Worm (Caenorhabditis elegans): ENCODE data around the gene F10C1.9.

The F10C1.9 gene

ce11 chrII:5772547-5773142, 27.6 kb upstream of the F10C1.9 start (continued):
- TF ChIP-seq rpc-1 (optimal IDR thresholded peaks at IDR 0.05) = peak; percentile 64
- peak; percentile 81 for TF ChIP-seq rpc-1 (tag; optimal IDR thresholded peaks at IDR 0.05)
- peak; percentile 26 for TF ChIP-seq lin-40 (tag; optimal IDR thresholded peaks at IDR 0.05)
- peak; percentile 57 for TF ChIP-seq somi-1 (GFP tag; optimal IDR thresholded peaks at IDR 0.05)
- TF ChIP-seq K11D2.4 (GFP tag; IDR thresholded peaks at IDR 0.05) = 0 out of 2 replicates have a peak, but pooled peaks have one; percentile 54
- TF ChIP-seq tlf-1 (GFP tag; optimal IDR thresholded peaks at IDR 0.05) = peak; percentile 7
- peak; percentile 56; the same call in 1 of the 2 replicates for TF ChIP-seq Y53F4B.3 (GFP tag; IDR thresholded peaks at IDR 0.05)
- TF ChIP-seq nhr-90 (tag; optimal IDR thresholded peaks at IDR 0.05) = peak; percentile 58
- no peak for TF ChIP-seq lsy-27 (tag; optimal IDR thresholded peaks at IDR 0.05; ENCODE audit: borderline replicate concordance, insufficient read depth)
- TF ChIP-seq F33H1.4 (GFP tag; IDR thresholded peaks at IDR 0.05) = 0 out of 2 replicates have a peak, but pooled peaks have one; percentile 13
- TF ChIP-seq Y53G8AR.9 (GFP tag; conservative IDR thresholded peaks at IDR 0.05) = 0 out of 2 replicates have a peak, but pooled peaks have one; percentile 57
- TF ChIP-seq ztf-22 (GFP tag; optimal IDR thresholded peaks at IDR 0.05) = no peak
- TF ChIP-seq ceh-27 (GFP tag; optimal IDR thresholded peaks at IDR 0.05) = peak; percentile 75
- TF ChIP-seq D2030.7 (GFP tag; IDR thresholded peaks at IDR 0.05) = no peak
- peak; percentile 95 for TF ChIP-seq tbp1 (GFP tag; optimal IDR thresholded peaks at IDR 0.05)
- peak; percentile 24; the same call in 1 of the 2 replicates for TF ChIP-seq attf-6 (GFP tag; IDR thresholded peaks at IDR 0.05)
- 0 out of 2 replicates have a peak, but pooled peaks have one; percentile 40 for TF ChIP-seq pbrm-1 (GFP tag; IDR thresholded peaks at IDR 0.05)
- TF ChIP-seq madf-10 (tag; optimal IDR thresholded peaks at IDR 0.05) = peak; percentile 25
- peak; percentile 35 for TF ChIP-seq attf-5 (GFP tag; optimal IDR thresholded peaks at IDR 0.05)
- TF ChIP-seq hsf-1 (GFP tag; IDR thresholded peaks at IDR 0.05) = no peak
- peak; percentile 58 for TF ChIP-seq ztf-18 (tag; optimal IDR thresholded peaks at IDR 0.05)
- TF ChIP-seq madf-8 (GFP tag; conservative IDR thresholded peaks at IDR 0.05) = no peak
- 0 out of 2 replicates have a peak, but pooled peaks have one; percentile 40 for TF ChIP-seq egl-44 (GFP tag; IDR thresholded peaks at IDR 0.05)
- TF ChIP-seq K12H6.12 (tag; optimal IDR thresholded peaks at IDR 0.05) = peak; percentile 13
- no peak for TF ChIP-seq ceh-79 (tag; optimal IDR thresholded peaks at IDR 0.05)
- peak; percentile 52 for TF ChIP-seq chd-7 (tag; optimal IDR thresholded peaks at IDR 0.05)
- no peak for TF ChIP-seq hrde-1 (tag; optimal IDR thresholded peaks at IDR 0.05; ENCODE audit: borderline replicate concordance)
- TF ChIP-seq ZK185.1 (tag; optimal IDR thresholded peaks at IDR 0.05; ENCODE audit: poor library complexity, severe bottlenecking) = peak; percentile 31
- TF ChIP-seq madf-6 (GFP tag; IDR thresholded peaks at IDR 0.05) = peak; percentile 57
- TF ChIP-seq F52B5.7 (tag; optimal IDR thresholded peaks at IDR 0.05) = peak; percentile 12
- peak; percentile 30 for TF ChIP-seq mxl-1 (tag; optimal IDR thresholded peaks at IDR 0.05)
- TF ChIP-seq nfyb-1 (GFP tag; IDR thresholded peaks at IDR 0.05) = peak; percentile 83
- TF ChIP-seq ama-1 (optimal IDR thresholded peaks at IDR 0.05) = no peak
- TF ChIP-seq ama-1 (GFP tag; optimal IDR thresholded peaks at IDR 0.05) = no peak
- TF ChIP-seq ceh-100 (GFP tag; IDR thresholded peaks at IDR 0.05) = 0 out of 2 replicates have a peak, but pooled peaks have one; percentile 27
- TF ChIP-seq hmg-1.2 (GFP tag; IDR thresholded peaks at IDR 0.05) = peak; percentile 78
- no peak for TF ChIP-seq B0035.1 (tag; optimal IDR thresholded peaks at IDR 0.05)
- peak; percentile 68; the same call in 1 of the 2 replicates for TF ChIP-seq let-526 (GFP tag; IDR thresholded peaks at IDR 0.05)
- peak; percentile 2 for TF ChIP-seq repo-1 (tag; optimal IDR thresholded peaks at IDR 0.05)
- 0 out of 2 replicates have a peak, but pooled peaks have one; percentile 55 for TF ChIP-seq madf-3 (GFP tag; IDR thresholded peaks at IDR 0.05)
- TF ChIP-seq Y79H2A.3 (GFP tag; conservative IDR thresholded peaks at IDR 0.05) = peak; percentile 47; the same call in 1 of the 2 replicates
- TF ChIP-seq Y56A3A.18 (GFP tag; IDR thresholded peaks at IDR 0.05) = peak; percentile 55; the same call in 1 of the 2 replicates
